Worm (Caenorhabditis elegans) whole organism, young adult: ENCODE data around the gene dhs-16.
A peak's percentile ranks its signal among the peaks of the same experiment; 100 is the strongest.

Experiments
- B0035.1 ChIP-seq: sonication (generic microtip); optimal IDR thresholded peaks from 2 replicates; lab custom pipeline; 2016; ENCODE audit warnings: missing genetic modification characterization, mild to moderate bottlenecking, missing compliant biosample characterization, missing genotype, missing genetic modification reagents
- B0336.3 ChIP-seq: fragments of 200-800 bp; sonication (Bioruptor generic); IDR thresholded peaks from 2 replicates; pipeline ENCODE4 v1.3.6; 2022; ENCODE audit warnings: missing genetic modification characterization, missing compliant biosample characterization
- D2030.7 ChIP-seq: fragments of 200-800 bp; sonication (Bioruptor generic); IDR thresholded peaks from 2 replicates; pipeline ENCODE4 v1.3.6; 2022; ENCODE audit warnings: missing genetic modification reagents, missing genetic modification characterization, missing compliant biosample characterization
- F33H1.4 ChIP-seq: fragments of 200-800 bp; sonication (Bioruptor generic); IDR thresholded peaks from 2 replicates; pipeline ENCODE4 v1.3.6; 2022; ENCODE audit warnings: missing genetic modification reagents, missing genetic modification characterization, missing compliant biosample characterization
- F37B4.10 ChIP-seq: fragments of 200-800 bp; sonication (Bioruptor generic); IDR thresholded peaks from 2 replicates; pipeline ENCODE4 v1.3.6; 2022; ENCODE audit warnings: missing genetic modification characterization, missing compliant biosample characterization
- F52B5.7 ChIP-seq: sonication (generic microtip); optimal IDR thresholded peaks from 2 replicates; lab custom pipeline; 2016; ENCODE audit warnings: mild to moderate bottlenecking, missing genetic modification characterization, missing compliant biosample characterization
- F57A8.1 ChIP-seq: fragments of 200-800 bp; sonication (Bioruptor generic); optimal IDR thresholded peaks from 2 replicates; lab custom pipeline; 2018; ENCODE audit warnings: mild to moderate bottlenecking, missing genetic modification characterization, moderate library complexity, missing compliant biosample characterization
- Y53F4B.3 ChIP-seq: fragments of 200-800 bp; sonication (Bioruptor generic); IDR thresholded peaks from 2 replicates; pipeline ENCODE4 v1.3.6; 2022; ENCODE audit warnings: missing genetic modification reagents, missing genetic modification characterization, missing compliant biosample characterization
- aptf-3 ChIP-seq: fragments of 200-800 bp; sonication (Bioruptor generic); IDR thresholded peaks from 2 replicates; pipeline ENCODE4 v1.3.6; 2022; ENCODE audit warnings: missing genetic modification characterization, missing compliant biosample characterization
- attf-3 ChIP-seq: fragments of 200-800 bp; sonication (Bioruptor generic); conservative IDR thresholded peaks from 2 replicates; pipeline ENCODE4 v1.3.6; 2022; ENCODE audit warnings: missing genetic modification reagents, missing genetic modification characterization, missing compliant biosample characterization
- attf-6 ChIP-seq: fragments of 200-800 bp; sonication (Bioruptor generic); IDR thresholded peaks from 2 replicates; pipeline ENCODE4 v1.3.6; 2022; ENCODE audit warnings: missing genetic modification reagents, missing genetic modification characterization, missing compliant biosample characterization
- bed-1 ChIP-seq: fragments of 200-800 bp; sonication (Bioruptor generic); IDR thresholded peaks from 2 replicates; pipeline ENCODE4 v1.3.6; 2022; ENCODE audit warnings: missing genetic modification reagents, missing genetic modification characterization, missing compliant biosample characterization
- bed-2 ChIP-seq: fragments of 200-800 bp; sonication (Bioruptor generic); IDR thresholded peaks from 2 replicates; pipeline ENCODE4 v1.3.6; 2022; ENCODE audit warnings: missing genetic modification reagents, missing genetic modification characterization, missing compliant biosample characterization
- ccch-3 ChIP-seq: fragments of 200-800 bp; sonication (Bioruptor generic); optimal IDR thresholded peaks from 2 replicates; lab custom pipeline; 2018; ENCODE audit warnings: mild to moderate bottlenecking, missing genetic modification characterization, missing compliant biosample characterization
- cebp-2 ChIP-seq: fragments of 200-800 bp; sonication (Bioruptor generic); IDR thresholded peaks from 2 replicates; pipeline ENCODE4 v1.3.6; 2022; ENCODE audit warnings: missing genetic modification characterization, missing compliant biosample characterization
- ceh-100 ChIP-seq: fragments of 200-800 bp; sonication (Bioruptor generic); IDR thresholded peaks from 2 replicates; pipeline ENCODE4 v1.3.6; 2022; ENCODE audit warnings: missing genetic modification reagents, missing genetic modification characterization, missing compliant biosample characterization
- ceh-91 ChIP-seq: fragments of 200-800 bp; sonication (Bioruptor generic); IDR thresholded peaks from 2 replicates; pipeline ENCODE4 v1.3.6; 2022; ENCODE audit warnings: missing genetic modification reagents, missing genetic modification characterization, missing compliant biosample characterization
- die-1 ChIP-seq: sonication (generic microtip); optimal IDR thresholded peaks from 2 replicates; lab custom pipeline; 2016; ENCODE audit warnings: missing genotype, mild to moderate bottlenecking, missing genetic modification characterization, missing compliant biosample characterization
- dpff-1 ChIP-seq: sonication (generic microtip); optimal IDR thresholded peaks from 2 replicates; lab custom pipeline; 2017; ENCODE audit warnings: mild to moderate bottlenecking, missing genetic modification characterization, missing compliant biosample characterization
- efl-1 ChIP-seq: fragments of 150-350 bp; optimal IDR thresholded peaks from 2 replicates; lab custom pipeline; 2014; ENCODE audit warnings: missing biosample characterization, missing genetic modification reagents, missing genetic modification characterization
- egl-18 ChIP-seq: fragments of 200-800 bp; sonication (Bioruptor generic); IDR thresholded peaks from 2 replicates; pipeline ENCODE4 v1.3.6; 2022; ENCODE audit warnings: missing genetic modification reagents, missing genetic modification characterization, missing compliant biosample characterization
- ekl-4 ChIP-seq: fragments of 200-800 bp; sonication (Bioruptor generic); IDR thresholded peaks from 2 replicates; pipeline ENCODE4 v1.3.6; 2022; ENCODE audit warnings: missing genetic modification reagents, missing genetic modification characterization, missing compliant biosample characterization
- gei-17 ChIP-seq: fragments of 200-800 bp; sonication (Bioruptor generic); optimal IDR thresholded peaks from 2 replicates; lab custom pipeline; 2018; ENCODE audit warnings: mild to moderate bottlenecking, missing genetic modification characterization, missing compliant biosample characterization
- hlh-26 ChIP-seq: fragments of 200-800 bp; sonication (Bioruptor generic); conservative IDR thresholded peaks from 2 replicates; pipeline ENCODE4 v1.3.6; 2022; ENCODE audit warnings: missing genetic modification reagents, missing genetic modification characterization, missing compliant biosample characterization
- hsf-1 ChIP-seq: fragments of 200-800 bp; sonication (Bioruptor generic); IDR thresholded peaks from 2 replicates; pipeline ENCODE4 v1.3.6; 2022; ENCODE audit warnings: missing genetic modification reagents, missing genetic modification characterization, missing compliant biosample characterization
- lag-1 ChIP-seq: fragments of 200-800 bp; sonication (Bioruptor generic); IDR thresholded peaks from 2 replicates; pipeline ENCODE4 v1.3.6; 2022; ENCODE audit warnings: missing genetic modification reagents, missing genetic modification characterization, missing compliant biosample characterization
- let-607 ChIP-seq, 2 experiments: fragments of 200-800 bp in 1 of 2; sonication (Bioruptor generic) in 1 of 2; sonication (generic microtip) in 1 of 2; optimal IDR thresholded peaks; 2 replicates each; lab custom pipeline; 2016 to 2018; ENCODE audit warnings: mild to moderate bottlenecking in 2 of 2, missing compliant biosample characterization in 2 of 2, missing genetic modification characterization in 2 of 2, moderate library complexity in 2 of 2, missing genotype in 1 of 2
- lin-40 ChIP-seq: sonication (generic microtip); optimal IDR thresholded peaks from 2 replicates; lab custom pipeline; 2016; ENCODE audit warnings: missing genetic modification characterization, mild to moderate bottlenecking, missing compliant biosample characterization, missing genotype, missing genetic modification reagents
- madf-8 ChIP-seq: fragments of 200-800 bp; sonication (Bioruptor generic); conservative IDR thresholded peaks from 2 replicates; pipeline ENCODE4 v1.3.6; 2022; ENCODE audit warnings: missing genetic modification reagents, missing genetic modification characterization, missing compliant biosample characterization
- mel-28 ChIP-seq: sonication (generic microtip); optimal IDR thresholded peaks from 2 replicates; lab custom pipeline; 2016; ENCODE audit warnings: borderline replicate concordance, mild to moderate bottlenecking, missing genetic modification characterization, missing compliant biosample characterization
- nfyb-1 ChIP-seq: fragments of 200-800 bp; sonication (Bioruptor generic); IDR thresholded peaks from 2 replicates; pipeline ENCODE4 v1.3.6; 2022; ENCODE audit warnings: missing genetic modification reagents, missing genetic modification characterization, missing compliant biosample characterization
- nhr-179 ChIP-seq: sonication (generic microtip); optimal IDR thresholded peaks from 2 replicates; lab custom pipeline; 2016; ENCODE audit warnings: mild to moderate bottlenecking, missing genetic modification characterization, missing compliant biosample characterization
- nhr-80 ChIP-seq: sonication (generic microtip); optimal IDR thresholded peaks from 2 replicates; lab custom pipeline; 2016; ENCODE audit warnings: missing genetic modification characterization, missing compliant biosample characterization
- nhr-90 ChIP-seq: sonication (generic microtip); optimal IDR thresholded peaks from 2 replicates; lab custom pipeline; 2016; ENCODE audit warnings: missing genotype, mild to moderate bottlenecking, missing genetic modification characterization, missing compliant biosample characterization
- pbrm-1 ChIP-seq: fragments of 200-800 bp; sonication (Bioruptor generic); IDR thresholded peaks from 2 replicates; pipeline ENCODE4 v1.3.6; 2022; ENCODE audit warnings: missing genetic modification reagents, missing genetic modification characterization, missing compliant biosample characterization
- rcor-1 ChIP-seq: fragments of 200-800 bp; sonication (Bioruptor generic); IDR thresholded peaks from 2 replicates; pipeline ENCODE4 v1.3.6; 2022; ENCODE audit warnings: missing genetic modification reagents, missing genetic modification characterization, missing compliant biosample characterization
- rec-8 ChIP-seq, 2 experiments: sonication (generic microtip); optimal IDR thresholded peaks; 2 replicates each; lab custom pipeline; 2016; ENCODE audit warnings: mild to moderate bottlenecking in 2 of 2, missing genetic modification characterization in 2 of 2, missing genetic modification reagents in 2 of 2, missing genotype in 2 of 2, missing biosample characterization in 1 of 2, missing compliant biosample characterization in 1 of 2, moderate library complexity in 1 of 2
- rpc-1 ChIP-seq, 2 experiments: fragments of 150-350 bp in 1 of 2; sonication (generic microtip) in 1 of 2; optimal IDR thresholded peaks; 2 replicates each; lab custom pipeline; 2014 to 2018; ENCODE audit warnings: missing biosample characterization in 1 of 2, missing genetic modification characterization in 1 of 2, missing genetic modification reagents in 1 of 2, missing genotype in 1 of 2
- sdz-38 ChIP-seq: sonication (generic microtip); optimal IDR thresholded peaks from 2 replicates; lab custom pipeline; 2016; ENCODE audit warnings: missing genotype, missing genetic modification characterization, missing compliant biosample characterization
- snpc-1.3 ChIP-seq: sonication (generic microtip); optimal IDR thresholded peaks from 2 replicates; lab custom pipeline; 2017; ENCODE audit warnings: missing genetic modification characterization, mild to moderate bottlenecking, missing compliant biosample characterization, antibody characterized with exemption, moderate library complexity, missing genotype, missing genetic modification reagents; ENCODE audit not compliant: insufficient read depth
- somi-1 ChIP-seq: fragments of 200-800 bp; sonication (Bioruptor generic); optimal IDR thresholded peaks from 2 replicates; lab custom pipeline; 2018; ENCODE audit warnings: mild to moderate bottlenecking, missing genetic modification characterization, missing compliant biosample characterization
- sptf-2 ChIP-seq: fragments of 200-800 bp; sonication (Bioruptor generic); optimal IDR thresholded peaks from 2 replicates; lab custom pipeline; 2018; ENCODE audit warnings: mild to moderate bottlenecking, missing genetic modification characterization, missing compliant biosample characterization
- tbx-9 ChIP-seq: sonication (generic microtip); optimal IDR thresholded peaks from 2 replicates; lab custom pipeline; 2016; ENCODE audit warnings: borderline replicate concordance, missing genetic modification characterization, inconsistent platforms, missing compliant biosample characterization
- tlf-1 ChIP-seq: fragments of 200-800 bp; sonication (Bioruptor generic); optimal IDR thresholded peaks from 2 replicates; lab custom pipeline; 2018; ENCODE audit warnings: mild to moderate bottlenecking, missing genetic modification characterization, missing compliant biosample characterization
- unc-62 ChIP-seq: fragments of 150-350 bp; optimal IDR thresholded peaks from 2 replicates; lab custom pipeline; 2014; ENCODE audit warnings: missing biosample characterization, missing genetic modification reagents, missing genetic modification characterization
- zfh-2 ChIP-seq: fragments of 200-800 bp; sonication (Bioruptor generic); conservative IDR thresholded peaks from 2 replicates; pipeline ENCODE4 v1.3.6; 2022; ENCODE audit warnings: missing genetic modification reagents, missing genetic modification characterization, missing compliant biosample characterization
- ztf-26 ChIP-seq: sonication (generic microtip); optimal IDR thresholded peaks from 2 replicates; lab custom pipeline; 2017; ENCODE audit warnings: missing genetic modification characterization, missing compliant biosample characterization
- ztf-6 ChIP-seq: fragments of 200-800 bp; sonication (Bioruptor generic); IDR thresholded peaks from 2 replicates; pipeline ENCODE4 v1.3.6; 2022; ENCODE audit warnings: missing genetic modification reagents, missing genetic modification characterization, missing compliant biosample characterization

The dhs-16 gene

ce11 chrV:6000368-6000802 is 16.8 kb downstream of the dhs-16 start (continued):
- no peak for TF ChIP-seq F33H1.4 (GFP tag; lab: Robert Waterston, UW)
- TF ChIP-seq let-607 (tag; optimal IDR thresholded peaks at IDR 0.05; lab: Kevin White, UChicago), result peak; percentile 84 to 92
- peak; percentile 85 for TF ChIP-seq tlf-1
- peak; percentile 13 for TF ChIP-seq B0035.1
- TF ChIP-seq die-1, result peak; percentile 62
- no peak for TF ChIP-seq rec-8 (tag; optimal IDR thresholded peaks at IDR 0.05; lab: Kevin White, UChicago)
- TF ChIP-seq ccch-3 (GFP tag; lab: Kevin White, UChicago), result no peak
- TF ChIP-seq nfyb-1 (GFP tag; lab: Robert Waterston, UW), result peak; percentile 91
- TF ChIP-seq madf-8 (GFP tag; lab: Robert Waterston, UW), result no peak
- peak; percentile 25 for TF ChIP-seq unc-62 (GFP tag; lab: Kevin White, UChicago)
- no peak for TF ChIP-seq hlh-26
- peak; percentile 95 for TF ChIP-seq lin-40 (tag; lab: Kevin White, UChicago)
- no peak for TF ChIP-seq ceh-100 (GFP tag; lab: Robert Waterston, UW)
- peak; percentile 37; the same call in 1 of the 2 replicates for TF ChIP-seq rcor-1 (GFP tag; lab: Robert Waterston, UW)
- no peak for TF ChIP-seq bed-2
- no peak for TF ChIP-seq ztf-6 (GFP tag; lab: Robert Waterston, UW)
- no peak for TF ChIP-seq ceh-91 (GFP tag; lab: Robert Waterston, UW)
- TF ChIP-seq lag-1 (GFP tag; lab: Robert Waterston, UW), result no peak
- no peak for TF ChIP-seq tbx-9 (tag; lab: Kevin White, UChicago)
- TF ChIP-seq pbrm-1 (GFP tag; lab: Robert Waterston, UW), result peak; percentile 86
- peak; percentile 82 for TF ChIP-seq ekl-4 (GFP tag; lab: Robert Waterston, UW)
- TF ChIP-seq somi-1 (GFP tag; lab: Kevin White, UChicago), result peak; percentile 78
- peak; percentile 92 for TF ChIP-seq ztf-26
- TF ChIP-seq hsf-1 (GFP tag; lab: Robert Waterston, UW), result peak; percentile 57; the same call in 1 of the 2 replicates
- TF ChIP-seq B0336.3, result peak; percentile 93
- TF ChIP-seq attf-6 (GFP tag; lab: Robert Waterston, UW), result no peak
- no peak for TF ChIP-seq dpff-1
- TF ChIP-seq sptf-2 (GFP tag; lab: Kevin White, UChicago), result no peak
- TF ChIP-seq D2030.7 (GFP tag; lab: Robert Waterston, UW), result no peak
- TF ChIP-seq snpc-1.3, result no peak
- peak; percentile 36 for TF ChIP-seq gei-17 (GFP tag; lab: Kevin White, UChicago)
- TF ChIP-seq bed-1 (GFP tag; lab: Robert Waterston, UW), result no peak
- 0 out of 2 replicates have a peak, but pooled peaks have one; percentile 21 for TF ChIP-seq egl-18
- no peak for TF ChIP-seq efl-1
- peak; percentile 89; the same call in 1 of the 2 replicates for TF ChIP-seq F37B4.10
- peak; percentile 97 for TF ChIP-seq nhr-80 (tag; lab: Kevin White, UChicago)
- TF ChIP-seq F57A8.1 (GFP tag; lab: Kevin White, UChicago), result no peak
- 0 out of 2 replicates have a peak, but pooled peaks have one; percentile 73 for TF ChIP-seq cebp-2 (GFP tag; lab: Robert Waterston, UW)
- no peak for TF ChIP-seq F52B5.7 (tag; lab: Kevin White, UChicago)
- TF ChIP-seq rpc-1 (optimal IDR thresholded peaks at IDR 0.05; lab: Kevin White, UChicago), result no peak
- no peak for TF ChIP-seq rpc-1 (tag; optimal IDR thresholded peaks at IDR 0.05; lab: Kevin White, UChicago)
- no peak for TF ChIP-seq nhr-179
- TF ChIP-seq sdz-38 (tag; lab: Kevin White, UChicago), result no peak
- peak; percentile 90 for TF ChIP-seq zfh-2
- TF ChIP-seq aptf-3 (GFP tag; lab: Robert Waterston, UW), result no peak
- TF ChIP-seq nhr-90 (tag; lab: Kevin White, UChicago), result peak; percentile 75
- TF ChIP-seq attf-3 (GFP tag; lab: Robert Waterston, UW), result peak; percentile 62
- TF ChIP-seq mel-28 (tag; lab: Kevin White, UChicago), result no peak
- no peak for TF ChIP-seq Y53F4B.3 (GFP tag; lab: Robert Waterston, UW)
